Worm (Caenorhabditis elegans) whole organism, young adult: ENCODE results near the gene gnrr-7.

Experiments used
- B0336.3 ChIP-seq: fragments of 200-800 bp; sonication (Bioruptor generic); IDR thresholded peaks from 2 replicates; pipeline ENCODE4 v1.3.6; 2022; ENCODE audit warnings: missing genetic modification characterization, missing compliant biosample characterization
- D2030.7 ChIP-seq: fragments of 200-800 bp; sonication (Bioruptor generic); IDR thresholded peaks from 2 replicates; pipeline ENCODE4 v1.3.6; 2022; ENCODE audit warnings: missing genetic modification reagents, missing genetic modification characterization, missing compliant biosample characterization
- F10E7.11 ChIP-seq: sonication (generic microtip); optimal IDR thresholded peaks from 2 replicates; lab custom pipeline; 2017; ENCODE audit warnings: mild to moderate bottlenecking, missing genetic modification characterization, moderate library complexity, missing compliant biosample characterization
- F22D6.2 ChIP-seq: sonication (generic microtip); optimal IDR thresholded peaks from 2 replicates; lab custom pipeline; 2016; ENCODE audit warnings: mild to moderate bottlenecking, missing genetic modification characterization, missing compliant biosample characterization
- F23B12.7 ChIP-seq: sonication (generic microtip); optimal IDR thresholded peaks from 2 replicates; lab custom pipeline; 2017; ENCODE audit warnings: missing genetic modification characterization, mild to moderate bottlenecking, missing compliant biosample characterization, antibody characterized with exemption, moderate library complexity; ENCODE audit not compliant: insufficient read depth
- T07F8.4 ChIP-seq: sonication (generic microtip); optimal IDR thresholded peaks from 2 replicates; lab custom pipeline; 2016; ENCODE audit warnings: mild to moderate bottlenecking, missing genetic modification characterization, moderate library complexity, missing compliant biosample characterization
- Y53G8AR.9 ChIP-seq: fragments of 200-800 bp; sonication (Bioruptor generic); conservative IDR thresholded peaks from 2 replicates; pipeline ENCODE4 v1.3.6; 2022; ENCODE audit warnings: missing genetic modification reagents, missing genetic modification characterization, missing compliant biosample characterization
- akir-1 ChIP-seq: fragments of 200-800 bp; sonication (Bioruptor generic); optimal IDR thresholded peaks from 2 replicates; lab custom pipeline; 2018; ENCODE audit warnings: mild to moderate bottlenecking, missing genetic modification characterization, moderate library complexity, missing compliant biosample characterization
- bed-1 ChIP-seq: fragments of 200-800 bp; sonication (Bioruptor generic); IDR thresholded peaks from 2 replicates; pipeline ENCODE4 v1.3.6; 2022; ENCODE audit warnings: missing genetic modification reagents, missing genetic modification characterization, missing compliant biosample characterization
- ccch-3 ChIP-seq: fragments of 200-800 bp; sonication (Bioruptor generic); optimal IDR thresholded peaks from 2 replicates; lab custom pipeline; 2018; ENCODE audit warnings: mild to moderate bottlenecking, missing genetic modification characterization, missing compliant biosample characterization
- cebp-1 ChIP-seq, 2 experiments: fragments of 200-800 bp in 1 of 2; sonication (Bioruptor generic) in 1 of 2; sonication (generic microtip) in 1 of 2; IDR thresholded peaks in 1 of 2; optimal IDR thresholded peaks in 1 of 2; 2 replicates each; pipeline versions ENCODE4 v1.3.6 to Lab custom; 2017 to 2022; ENCODE audit warnings: missing compliant biosample characterization in 2 of 2, missing genetic modification characterization in 2 of 2, mild to moderate bottlenecking in 1 of 2, missing genetic modification reagents in 1 of 2, moderate library complexity in 1 of 2
- ceh-58 ChIP-seq: fragments of 200-800 bp; sonication (Bioruptor generic); IDR thresholded peaks from 2 replicates; pipeline ENCODE4 v1.3.6; 2022; ENCODE audit warnings: missing genetic modification characterization, missing compliant biosample characterization
- dox-1 ChIP-seq: fragments of 200-800 bp; sonication (Bioruptor generic); IDR thresholded peaks from 2 replicates; pipeline ENCODE4 v1.3.6; 2022; ENCODE audit warnings: missing genetic modification reagents, missing genetic modification characterization, missing compliant biosample characterization
- dpl-1 ChIP-seq: fragments of 150-350 bp; optimal IDR thresholded peaks from 2 replicates; lab custom pipeline; 2014; ENCODE audit warnings: missing biosample characterization, missing genetic modification reagents, missing genetic modification characterization
- fkh-3 ChIP-seq: sonication (generic microtip); optimal IDR thresholded peaks from 2 replicates; lab custom pipeline; 2016; ENCODE audit warnings: mild to moderate bottlenecking, missing genetic modification characterization, missing compliant biosample characterization
- hlh-12 ChIP-seq: sonication (generic microtip); optimal IDR thresholded peaks from 2 replicates; lab custom pipeline; 2016; ENCODE audit warnings: missing genetic modification characterization, missing compliant biosample characterization
- let-526 ChIP-seq: fragments of 200-800 bp; sonication (Bioruptor generic); IDR thresholded peaks from 2 replicates; pipeline ENCODE4 v1.3.6; 2022; ENCODE audit warnings: missing genetic modification reagents, missing genetic modification characterization, missing compliant biosample characterization
- let-607 ChIP-seq, 2 experiments: fragments of 200-800 bp in 1 of 2; sonication (Bioruptor generic) in 1 of 2; sonication (generic microtip) in 1 of 2; optimal IDR thresholded peaks; 2 replicates each; lab custom pipeline; 2016 to 2018; ENCODE audit warnings: mild to moderate bottlenecking in 2 of 2, missing compliant biosample characterization in 2 of 2, missing genetic modification characterization in 2 of 2, moderate library complexity in 2 of 2, missing genotype in 1 of 2
- lin-35 ChIP-seq, 3 experiments: fragments of 150-350 bp in 2 of 3; sonication (generic microtip) in 1 of 3; optimal IDR thresholded peaks; 2 replicates each; lab custom pipeline; 2014 to 2018; ENCODE audit warnings: missing biosample characterization in 3 of 3, missing genetic modification characterization in 3 of 3, missing genetic modification reagents in 3 of 3
- lin-54 ChIP-seq: fragments of 200-800 bp; sonication (Bioruptor generic); optimal IDR thresholded peaks from 2 replicates; lab custom pipeline; 2018; ENCODE audit warnings: mild to moderate bottlenecking, missing genetic modification characterization, missing compliant biosample characterization
- lsl-1 ChIP-seq: fragments of 200-800 bp; sonication (Bioruptor generic); optimal IDR thresholded peaks from 2 replicates; lab custom pipeline; 2018; ENCODE audit warnings: mild to moderate bottlenecking, missing genetic modification characterization, moderate library complexity, missing compliant biosample characterization
- madf-10 ChIP-seq: sonication (generic microtip); optimal IDR thresholded peaks from 2 replicates; lab custom pipeline; 2016; ENCODE audit warnings: mild to moderate bottlenecking, missing genetic modification characterization, missing compliant biosample characterization
- madf-3 ChIP-seq: fragments of 200-800 bp; sonication (Bioruptor generic); IDR thresholded peaks from 2 replicates; pipeline ENCODE4 v1.3.6; 2022; ENCODE audit warnings: missing genetic modification reagents, missing genetic modification characterization, missing compliant biosample characterization
- madf-8 ChIP-seq: fragments of 200-800 bp; sonication (Bioruptor generic); conservative IDR thresholded peaks from 2 replicates; pipeline ENCODE4 v1.3.6; 2022; ENCODE audit warnings: missing genetic modification reagents, missing genetic modification characterization, missing compliant biosample characterization
- mcd-1 ChIP-seq: fragments of 200-800 bp; sonication (Bioruptor generic); IDR thresholded peaks from 2 replicates; pipeline ENCODE4 v1.3.6; 2022; ENCODE audit warnings: missing genetic modification reagents, missing genetic modification characterization, missing compliant biosample characterization
- mel-28 ChIP-seq: sonication (generic microtip); optimal IDR thresholded peaks from 2 replicates; lab custom pipeline; 2016; ENCODE audit warnings: borderline replicate concordance, mild to moderate bottlenecking, missing genetic modification characterization, missing compliant biosample characterization
- nfya-1 ChIP-seq: sonication (generic microtip); optimal IDR thresholded peaks from 2 replicates; lab custom pipeline; 2017; ENCODE audit warnings: antibody characterized with exemption, missing compliant biosample characterization, missing genetic modification characterization, borderline replicate concordance; ENCODE audit not compliant: insufficient read depth
- nhr-80 ChIP-seq: sonication (generic microtip); optimal IDR thresholded peaks from 2 replicates; lab custom pipeline; 2016; ENCODE audit warnings: missing genetic modification characterization, missing compliant biosample characterization
- nhr-90 ChIP-seq: sonication (generic microtip); optimal IDR thresholded peaks from 2 replicates; lab custom pipeline; 2016; ENCODE audit warnings: missing genotype, mild to moderate bottlenecking, missing genetic modification characterization, missing compliant biosample characterization
- rpc-1 ChIP-seq, 2 experiments: fragments of 150-350 bp in 1 of 2; sonication (generic microtip) in 1 of 2; optimal IDR thresholded peaks; 2 replicates each; lab custom pipeline; 2014 to 2018; ENCODE audit warnings: missing biosample characterization in 1 of 2, missing genetic modification characterization in 1 of 2, missing genetic modification reagents in 1 of 2, missing genotype in 1 of 2
- snpc-1.1 ChIP-seq: sonication (generic microtip); optimal IDR thresholded peaks from 2 replicates; lab custom pipeline; 2017; ENCODE audit warnings: missing genetic modification characterization, mild to moderate bottlenecking, missing compliant biosample characterization, antibody characterized with exemption, moderate library complexity, missing genotype, missing genetic modification reagents; ENCODE audit not compliant: insufficient read depth
- snpc-1.3 ChIP-seq: sonication (generic microtip); optimal IDR thresholded peaks from 2 replicates; lab custom pipeline; 2017; ENCODE audit warnings: missing genetic modification characterization, mild to moderate bottlenecking, missing compliant biosample characterization, antibody characterized with exemption, moderate library complexity, missing genotype, missing genetic modification reagents; ENCODE audit not compliant: insufficient read depth
- snpc-3.4 ChIP-seq: sonication (generic microtip); optimal IDR thresholded peaks from 2 replicates; lab custom pipeline; 2017; ENCODE audit warnings: missing genetic modification characterization, mild to moderate bottlenecking, missing compliant biosample characterization, antibody characterized with exemption, moderate library complexity, missing genotype, missing genetic modification reagents
- sptf-2 ChIP-seq: fragments of 200-800 bp; sonication (Bioruptor generic); optimal IDR thresholded peaks from 2 replicates; lab custom pipeline; 2018; ENCODE audit warnings: mild to moderate bottlenecking, missing genetic modification characterization, missing compliant biosample characterization
- tlf-1 ChIP-seq: fragments of 200-800 bp; sonication (Bioruptor generic); optimal IDR thresholded peaks from 2 replicates; lab custom pipeline; 2018; ENCODE audit warnings: mild to moderate bottlenecking, missing genetic modification characterization, missing compliant biosample characterization
- ztf-18 ChIP-seq: sonication (generic microtip); optimal IDR thresholded peaks from 2 replicates; lab custom pipeline; 2016; ENCODE audit warnings: missing genotype, mild to moderate bottlenecking, missing genetic modification characterization, missing compliant biosample characterization
- ztf-25 ChIP-seq: fragments of 200-800 bp; sonication (Bioruptor generic); IDR thresholded peaks from 2 replicates; pipeline ENCODE4 v1.3.6; 2022; ENCODE audit warnings: missing genetic modification reagents, missing genetic modification characterization, missing compliant biosample characterization

The gnrr-7 gene

ce11 chrX:11185498-11185897 lies at the start of gene gnrr-7:
TSS of gene gnrr-7 (plus strand) at chrX:11185798.
- no peak for TF ChIP-seq Y53G8AR.9
- no peak for TF ChIP-seq tlf-1 (GFP tag; lab: Kevin White, UChicago)
- no peak for TF ChIP-seq ztf-25 (GFP tag; lab: Robert Waterston, UW)
- no peak for TF ChIP-seq dpl-1
- no peak for TF ChIP-seq T07F8.4 (tag; lab: Kevin White, UChicago)
- TF ChIP-seq lin-54 (GFP tag; lab: Kevin White, UChicago), result no peak
- TF ChIP-seq F23B12.7 (tag; lab: Kevin White, UChicago), result no peak
- no peak for TF ChIP-seq mcd-1 (GFP tag; lab: Robert Waterston, UW)
- TF ChIP-seq nhr-80 (tag; lab: Kevin White, UChicago), result no peak

- no peak for TF ChIP-seq cebp-1 (GFP tag; IDR thresholded peaks at IDR 0.05; lab: Robert Waterston, UW)
- no peak for TF ChIP-seq cebp-1 (tag; optimal IDR thresholded peaks at IDR 0.05; lab: Kevin White, UChicago)
- TF ChIP-seq snpc-3.4 (tag; lab: Kevin White, UChicago), result no peak
- no peak for TF ChIP-seq F22D6.2 (tag; lab: Kevin White, UChicago)
- no peak for TF ChIP-seq madf-8
- TF ChIP-seq akir-1 (GFP tag; lab: Kevin White, UChicago), result no peak
- TF ChIP-seq dox-1 (GFP tag; lab: Robert Waterston, UW), result no peak
- no peak for TF ChIP-seq snpc-1.1 (tag; lab: Kevin White, UChicago)
- no peak for TF ChIP-seq mel-28
- TF ChIP-seq hlh-12 (tag; lab: Kevin White, UChicago), result no peak
- TF ChIP-seq nfya-1 (tag; lab: Kevin White, UChicago), result no peak
- no peak for TF ChIP-seq ztf-18 (tag; lab: Kevin White, UChicago)
- no peak for TF ChIP-seq D2030.7 (GFP tag; lab: Robert Waterston, UW)
- TF ChIP-seq sptf-2, result no peak
- TF ChIP-seq lsl-1, result no peak
- TF ChIP-seq let-607 (tag; optimal IDR thresholded peaks at IDR 0.05; lab: Kevin White, UChicago), result no peak
- no peak for TF ChIP-seq madf-10
- TF ChIP-seq T07F8.4 (tag; lab: Kevin White, UChicago), result no peak
- TF ChIP-seq F10E7.11, result no peak
These were observed 48.6 kb upstream of the gnrr-7 start for ce11 chrX:11136988-11137387.

ce11 chrX:11137632-11138031 lies 48.0 kb upstream of the gnrr-7 start:
- TF ChIP-seq madf-3 (GFP tag; lab: Robert Waterston, UW) (no peak), ceh-58 (GFP tag; lab: Robert Waterston, UW) (no peak), ccch-3 (no peak), snpc-1.3 (tag; lab: Kevin White, UChicago) (no peak), D2030.7 (GFP tag; lab: Robert Waterston, UW) (no peak), rpc-1 (optimal IDR thresholded peaks at IDR 0.05; lab: Kevin White, UChicago) (no peak), rpc-1 (tag; optimal IDR thresholded peaks at IDR 0.05; lab: Kevin White, UChicago) (no peak), bed-1 (GFP tag; lab: Robert Waterston, UW) (no peak), lin-35 (GFP tag; optimal IDR thresholded peaks at IDR 0.05; lab: Kevin White, UChicago) (no peak), fkh-3 (tag; lab: Kevin White, UChicago) (no peak), nhr-90 (no peak), B0336.3 (GFP tag; lab: Robert Waterston, UW) (no peak), let-526 (GFP tag; lab: Robert Waterston, UW) (no peak)
